Worm (Caenorhabditis elegans) whole organism, young adult: ENCODE data around the gene F53E4.1.

Experiments used
- F22D6.2 ChIP-seq: sonication (generic microtip); optimal IDR thresholded peaks from 2 replicates; lab custom pipeline; 2016; ENCODE audit warnings: mild to moderate bottlenecking, missing genetic modification characterization, missing compliant biosample characterization
- Y95B8A.8 ChIP-seq: fragments of 200-800 bp; sonication (Bioruptor generic); IDR thresholded peaks from 2 replicates; pipeline ENCODE4 v1.3.6; 2022; ENCODE audit warnings: missing genetic modification reagents, missing genetic modification characterization, missing compliant biosample characterization
- bed-1 ChIP-seq: fragments of 200-800 bp; sonication (Bioruptor generic); IDR thresholded peaks from 2 replicates; pipeline ENCODE4 v1.3.6; 2022; ENCODE audit warnings: missing genetic modification reagents, missing genetic modification characterization, missing compliant biosample characterization
- chd-7 ChIP-seq: sonication (generic microtip); optimal IDR thresholded peaks from 2 replicates; lab custom pipeline; 2016; ENCODE audit warnings: mild to moderate bottlenecking, missing genetic modification characterization, moderate library complexity, missing compliant biosample characterization
- nfya-2 ChIP-seq: fragments of 200-800 bp; sonication (Bioruptor generic); IDR thresholded peaks from 2 replicates; pipeline ENCODE4 v1.3.6; 2022; ENCODE audit warnings: missing genetic modification reagents, missing genetic modification characterization, missing compliant biosample characterization
- nhr-120 ChIP-seq: fragments of 200-800 bp; sonication (Bioruptor generic); IDR thresholded peaks from 2 replicates; pipeline ENCODE4 v1.3.6; 2022; ENCODE audit warnings: missing genetic modification characterization, missing compliant biosample characterization
- nhr-90 ChIP-seq: sonication (generic microtip); optimal IDR thresholded peaks from 2 replicates; lab custom pipeline; 2016; ENCODE audit warnings: missing genotype, mild to moderate bottlenecking, missing genetic modification characterization, missing compliant biosample characterization
- pha-4 ChIP-seq: fragments of 150-350 bp; sonication (generic microtip); optimal IDR thresholded peaks from 2 replicates; lab custom pipeline; 2014; ENCODE audit warnings: missing biosample characterization, missing genetic modification reagents, missing genetic modification characterization

DNA sequence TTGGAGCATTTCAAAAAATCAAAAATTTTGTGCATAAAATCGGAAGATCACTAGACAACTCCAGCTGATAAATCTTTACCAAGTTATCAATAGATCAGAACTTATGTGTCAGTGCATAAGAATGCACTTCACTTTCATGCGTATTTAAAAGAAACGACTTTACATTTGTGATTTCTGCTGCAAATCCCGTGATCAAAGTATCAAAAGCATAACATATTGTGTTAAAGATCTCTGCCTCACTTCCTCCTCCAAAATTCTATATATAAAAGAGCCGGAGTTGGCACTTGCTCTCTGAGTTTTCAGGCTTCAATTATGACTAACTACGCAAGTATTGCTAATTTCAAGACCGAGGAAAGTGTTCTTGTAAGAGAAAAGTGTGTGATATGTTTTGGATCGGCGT is 25.6 kb upstream of the F53E4.1 start, which contains the start of gene nhr-198:
- no peak for TF ChIP-seq bed-1 (GFP tag; lab: Robert Waterston, UW)
- no peak for TF ChIP-seq nhr-90 (tag; lab: Kevin White, UChicago)
- no peak for TF ChIP-seq Y95B8A.8
- TF ChIP-seq nfya-2 (GFP tag; lab: Robert Waterston, UW) = no peak
- TF ChIP-seq F22D6.2 = no peak
- no peak for TF ChIP-seq pha-4
- TF ChIP-seq nhr-120 (GFP tag; lab: Robert Waterston, UW) = no peak
- TF ChIP-seq chd-7 = no peak
